Worm (Caenorhabditis elegans): ENCODE results near the gene C01G6.2.

Gene C01G6.2

DNA sequence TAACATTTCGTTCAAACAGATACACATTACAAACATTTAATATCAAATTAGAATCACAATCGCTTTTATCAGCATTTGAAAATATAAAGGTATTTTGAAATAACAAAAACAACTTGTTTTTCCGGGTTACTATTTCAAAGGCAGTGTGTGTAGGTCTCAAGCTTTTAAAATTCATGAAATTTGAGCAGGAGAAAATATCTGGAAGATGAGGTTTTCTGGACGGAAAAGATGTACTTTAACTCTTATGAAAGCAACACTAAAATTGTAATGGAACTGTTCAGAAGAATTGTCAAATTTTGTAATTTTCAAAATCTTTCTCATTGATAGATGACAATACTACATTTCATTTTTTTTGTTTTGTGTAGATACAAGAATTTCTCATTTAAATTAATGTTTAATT, 8.3 kb upstream of the C01G6.2 start:
- TF ChIP-seq ahr-1 (tag; optimal IDR thresholded peaks at IDR 0.05) (no peak), madf-2 (tag; optimal IDR thresholded peaks at IDR 0.05) (no peak), ama-1 (optimal IDR thresholded peaks at IDR 0.05) (peak; percentile 68), dve-1 (tag; optimal IDR thresholded peaks at IDR 0.05) (no peak)

DNA sequence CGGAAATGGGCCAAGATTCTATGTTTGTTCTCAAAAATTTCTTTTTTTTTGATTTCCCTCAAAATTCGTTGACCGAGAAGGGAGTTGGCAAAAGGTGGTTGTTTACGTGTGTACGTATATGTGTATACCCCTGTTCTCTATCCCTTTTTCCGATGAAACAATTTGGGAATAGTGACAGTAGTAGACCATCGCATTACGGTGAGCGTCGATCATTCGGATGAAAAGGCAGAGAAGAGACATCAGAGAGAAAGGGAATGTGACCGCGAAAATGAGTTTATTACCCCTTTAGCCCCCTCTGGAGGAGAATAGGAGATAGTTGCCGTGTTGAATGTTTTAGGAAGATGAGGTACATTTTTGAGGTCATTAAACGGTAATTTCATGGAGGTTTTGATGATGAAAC, 6.8 kb upstream of the C01G6.2 start:
- TF ChIP-seq sox-4 (tag; optimal IDR thresholded peaks at IDR 0.05) (no peak), nfya-1 (tag; optimal IDR thresholded peaks at IDR 0.05) (peak; percentile 5), K02D7.2 (tag; optimal IDR thresholded peaks at IDR 0.05) (no peak), unc-55 (GFP tag; optimal IDR thresholded peaks at IDR 0.05) (peak; percentile 19), ama-1 (optimal IDR thresholded peaks at IDR 0.05) (peak; percentile 65)

DNA sequence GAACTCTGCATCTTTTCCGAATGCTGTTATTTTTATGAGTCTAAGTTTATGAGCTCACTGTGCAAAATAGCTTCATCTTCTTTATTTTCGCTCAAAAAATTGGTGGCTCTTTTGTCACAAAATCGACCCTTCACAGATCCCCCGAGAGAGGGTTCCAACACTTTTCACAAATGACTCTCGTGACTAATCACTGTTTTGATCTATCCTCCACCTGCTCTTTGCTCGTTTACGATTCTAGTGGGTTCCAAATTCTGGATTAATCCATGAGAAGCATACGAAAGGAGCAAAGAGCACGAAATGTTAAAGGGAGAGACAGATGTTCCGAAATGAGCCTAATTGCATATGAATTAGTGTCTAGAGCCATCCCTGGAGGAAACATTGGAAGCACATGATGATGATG, 5.5 kb upstream of the C01G6.2 start:
- TF ChIP-seq unc-42 (tag; optimal IDR thresholded peaks at IDR 0.05) (peak; percentile 5), ceh-48 (tag; optimal IDR thresholded peaks at IDR 0.05) (no peak), unc-3 (GFP tag; conservative IDR thresholded peaks at IDR 0.05) (no peak), unc-3 (tag; optimal IDR thresholded peaks at IDR 0.05) (peak; percentile 16)

DNA sequence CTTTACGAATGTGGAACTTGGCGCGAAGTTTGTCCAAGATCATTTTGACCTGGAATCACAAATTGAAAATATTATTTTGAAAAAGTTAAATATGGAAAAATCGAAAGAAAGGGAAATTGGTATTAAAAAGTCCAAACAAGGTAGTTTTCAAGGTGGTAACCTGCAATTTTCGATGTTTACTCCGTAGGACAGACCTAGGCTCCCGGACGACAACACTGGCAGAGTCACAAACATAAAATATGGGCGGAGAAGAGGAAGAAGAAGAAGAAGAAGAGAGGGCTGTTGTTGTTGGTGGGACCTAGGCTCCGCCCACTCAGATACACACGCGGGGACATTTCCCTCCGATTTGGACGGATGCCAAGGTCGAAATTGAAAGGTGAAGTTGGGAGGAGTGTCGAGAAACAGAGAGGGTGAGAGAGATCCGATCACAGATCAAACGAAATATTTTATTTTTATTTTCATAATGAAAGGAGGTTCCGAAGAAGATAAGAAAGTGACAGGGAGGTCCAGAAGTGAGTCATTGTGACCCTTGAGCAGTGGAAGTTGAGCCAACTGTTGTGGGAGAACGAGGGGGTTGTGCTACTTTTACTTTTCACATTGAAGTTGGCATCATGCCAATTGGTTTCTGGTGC, 4.8 kb upstream of the C01G6.2 start, which contains the start of gene aqp-2:
Gene aqp-2, minus strand, starts transcription at position 51 of the 632 bp plus-strand sequence.
- TF ChIP-seq hlh-30 (tag; optimal IDR thresholded peaks at IDR 0.05; ENCODE audit: insufficient read depth) (no peak), rnt-1 (tag; optimal IDR thresholded peaks at IDR 0.05) (peak; percentile 53), syd-9 (tag; optimal IDR thresholded peaks at IDR 0.05) (peak; percentile 21), C08G9.2 (tag; optimal IDR thresholded peaks at IDR 0.05) (no peak), dve-1 (tag; optimal IDR thresholded peaks at IDR 0.05) (no peak), unc-55 (GFP tag; optimal IDR thresholded peaks at IDR 0.05) (peak; percentile 77), sox-4 (tag; optimal IDR thresholded peaks at IDR 0.05) (no peak), hlh-13 (GFP tag; optimal IDR thresholded peaks at IDR 0.05) (no peak), pat-9 (tag; optimal IDR thresholded peaks at IDR 0.05) (no peak), ceh-18 (tag; optimal IDR thresholded peaks at IDR 0.05) (peak; percentile 54), hlh-8 (tag; optimal IDR thresholded peaks at IDR 0.05) (no peak), ets-4 (tag; optimal IDR thresholded peaks at IDR 0.05) (no peak), pha-4 (tag; optimal IDR thresholded peaks at IDR 0.05) (no peak), hlh-6 (tag; optimal IDR thresholded peaks at IDR 0.05) (no peak), ama-1 (optimal IDR thresholded peaks at IDR 0.05) (peak; percentile 67), tbx-7 (tag; optimal IDR thresholded peaks at IDR 0.05) (no peak), gmeb-2 (tag; optimal IDR thresholded peaks at IDR 0.05) (no peak), ceh-31 (tag; optimal IDR thresholded peaks at IDR 0.05) (no peak), ref-2 (tag; optimal IDR thresholded peaks at IDR 0.05) (no peak), sdc-2 (tag; optimal IDR thresholded peaks at IDR 0.05) (peak; percentile 42)

DNA sequence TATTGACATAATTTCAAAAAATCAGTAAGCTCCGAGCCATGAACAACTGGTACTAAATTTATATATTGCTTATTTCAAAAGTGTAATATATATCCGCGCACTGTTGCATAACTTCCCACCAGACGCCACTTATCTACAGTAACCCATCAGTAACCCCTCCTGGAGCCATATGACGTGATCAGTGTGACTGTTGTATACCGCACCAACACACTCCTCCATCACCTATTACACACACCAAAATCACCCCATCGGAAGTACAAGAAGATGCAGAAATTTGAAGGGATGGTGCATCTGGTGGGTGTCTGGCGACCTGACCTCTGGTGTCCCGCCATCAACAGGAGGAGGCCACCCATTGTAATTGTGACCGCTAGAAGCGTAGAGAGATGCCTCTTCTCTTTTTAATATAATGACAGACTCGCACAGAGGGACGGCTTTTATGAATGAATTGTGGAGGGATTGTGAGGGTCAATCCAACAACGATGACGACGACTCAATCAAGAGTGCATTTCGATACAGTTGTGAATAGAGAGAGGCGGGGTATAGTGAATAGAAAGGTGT, 3.9 kb upstream of the C01G6.2 start:
- no peak for TF ChIP-seq fax-1 (tag; optimal IDR thresholded peaks at IDR 0.05)
- no peak for TF ChIP-seq ets-4 (tag; optimal IDR thresholded peaks at IDR 0.05)
- peak; percentile 46 for TF ChIP-seq unc-55 (GFP tag; optimal IDR thresholded peaks at IDR 0.05)
- TF ChIP-seq sox-2 (GFP tag; IDR thresholded peaks at IDR 0.05): peak; percentile 49
- TF ChIP-seq ref-2 (tag; optimal IDR thresholded peaks at IDR 0.05): peak; percentile 75
- peak; percentile 40 for TF ChIP-seq ceh-31 (tag; optimal IDR thresholded peaks at IDR 0.05)
- TF ChIP-seq ceh-2 (tag; optimal IDR thresholded peaks at IDR 0.05): peak; percentile 12
- TF ChIP-seq nfya-1 (tag; optimal IDR thresholded peaks at IDR 0.05): peak; percentile 25
- peak; percentile 18 for TF ChIP-seq tbx-2 (tag; optimal IDR thresholded peaks at IDR 0.05)
- TF ChIP-seq hlh-8 (tag; optimal IDR thresholded peaks at IDR 0.05): peak; percentile 11
